Fruit fly (Drosophila melanogaster): Measurements from ENCODE around the gene rush.

The rush gene

dm6 chrX:1508241-1508823 is 30.0 kb downstream of the rush start:
- TF ChIP-seq CG34367 (tag; optimal IDR thresholded peaks at IDR 0.05) (no peak), Ets98B (GFP tag; IDR thresholded peaks at IDR 0.05) (no peak), CG4496 (GFP tag; IDR thresholded peaks at IDR 0.05) (no peak), CG12605 (GFP tag; IDR thresholded peaks at IDR 0.05) (peak; percentile 67; the same call in 1 of the 2 replicates)

dm6 chrX:1512753-1513226 is 34.4 kb downstream of the rush start, which contains the start of gene CG14795:
CG14795 (minus strand) TSS chrX:1512803.
- TF ChIP-seq Ets98B (GFP tag; IDR thresholded peaks at IDR 0.05) (0 out of 2 replicates have a peak, but pooled peaks have one; percentile 9), CG4496 (GFP tag; IDR thresholded peaks at IDR 0.05) (no peak), CG10348 (GFP tag; IDR thresholded peaks at IDR 0.05) (no peak), Pif1B (GFP tag; optimal IDR thresholded peaks at IDR 0.05) (no peak), CG17806 (tag; optimal IDR thresholded peaks at IDR 0.05) (no peak), CG8159 (tag; optimal IDR thresholded peaks at IDR 0.05) (no peak), EcR (GFP tag; optimal IDR thresholded peaks at IDR 0.05) (no peak), CG13204 (GFP tag; optimal IDR thresholded peaks at IDR 0.05) (no peak)

dm6 chrX:1513865-1514264 is 35.5 kb downstream of the rush start:
- TF ChIP-seq EcR (GFP tag; optimal IDR thresholded peaks at IDR 0.05) (no peak), fd96Ca (GFP tag; IDR thresholded peaks at IDR 0.05) (no peak), CG32121 (GFP tag; IDR thresholded peaks at IDR 0.05) (no peak)

dm6 chrX:1517618-1518017 is 39.3 kb downstream of the rush start:
- TF ChIP-seq CG15710 (tag; optimal IDR thresholded peaks at IDR 0.05) = no peak
- TF ChIP-seq rn (GFP tag; IDR thresholded peaks at IDR 0.05) = no peak
- TF ChIP-seq CG32121 (GFP tag; IDR thresholded peaks at IDR 0.05) = 0 out of 2 replicates have a peak, but pooled peaks have one; percentile 20
- 0 out of 3 replicates have a peak, but pooled peaks have one; percentile 20 for TF ChIP-seq fd96Ca (GFP tag; IDR thresholded peaks at IDR 0.05)
- no peak for TF ChIP-seq EcR (GFP tag; optimal IDR thresholded peaks at IDR 0.05)
- peak; percentile 36 for TF ChIP-seq Ets98B (GFP tag; IDR thresholded peaks at IDR 0.05)

- peak; percentile 83 for TF ChIP-seq EcR (GFP tag; optimal IDR thresholded peaks at IDR 0.05)
Observed at dm6 chrX:1523277-1523676, 44.9 kb downstream of the rush start.

Data from whole organism, pupa.